Fruit fly (Drosophila melanogaster) whole organism, adult: ENCODE results near the gene Zwilch.
A peak's percentile ranks its signal among the peaks of the same experiment; 100 is the strongest.

Source experiments
- CG11617 ChIP-seq: fragments of 200-800 bp; sonication (Bioruptor generic); optimal IDR thresholded peaks from 2 replicates; lab custom pipeline; 2017; ENCODE audit warnings: mild to moderate bottlenecking, missing biosample characterization, missing genetic modification reagents, missing genetic modification characterization
- CG12768 ChIP-seq: fragments of 200-800 bp; sonication (Bioruptor generic); optimal IDR thresholded peaks from 2 replicates; lab custom pipeline; 2017; ENCODE audit warnings: missing biosample characterization, missing genetic modification characterization, mild to moderate bottlenecking, moderate library complexity, missing genetic modification reagents
- CG14711 ChIP-seq: fragments of 200-800 bp; sonication (Bioruptor generic); optimal IDR thresholded peaks from 2 replicates; lab custom pipeline; 2018; ENCODE audit warnings: missing biosample characterization, mild to moderate bottlenecking, missing genetic modification characterization, moderate library complexity
- CG1620 ChIP-seq: fragments of 200-800 bp; sonication (Bioruptor generic); optimal IDR thresholded peaks from 2 replicates; lab custom pipeline; 2016; ENCODE audit warnings: missing biosample characterization, missing genetic modification characterization
- CG33017 ChIP-seq: fragments of 200-800 bp; sonication (Bioruptor generic); optimal IDR thresholded peaks from 2 replicates; lab custom pipeline; 2018; ENCODE audit warnings: missing biosample characterization, mild to moderate bottlenecking, missing genetic modification characterization, moderate library complexity
- CG5204 ChIP-seq: fragments of 200-800 bp; sonication (Bioruptor generic); optimal IDR thresholded peaks from 2 replicates; lab custom pipeline; 2016; ENCODE audit warnings: missing biosample characterization, missing genetic modification characterization
- CG7045 ChIP-seq: fragments of 200-800 bp; sonication (Bioruptor generic); optimal IDR thresholded peaks from 2 replicates; lab custom pipeline; 2017; ENCODE audit warnings: missing biosample characterization, mild to moderate bottlenecking, missing genetic modification characterization
- CG7101 ChIP-seq: fragments of 200-800 bp; sonication (Bioruptor generic); optimal IDR thresholded peaks from 2 replicates; lab custom pipeline; 2018; ENCODE audit warnings: missing biosample characterization, mild to moderate bottlenecking, missing genetic modification characterization, moderate library complexity
- Clk ChIP-seq: fragments of 200-800 bp; sonication (Bioruptor generic); optimal IDR thresholded peaks from 2 replicates; lab custom pipeline; 2017; ENCODE audit warnings: missing biosample characterization, missing genetic modification characterization
- Crg-1 ChIP-seq: fragments of 200-800 bp; sonication (Bioruptor generic); optimal IDR thresholded peaks from 2 replicates; lab custom pipeline; 2016; ENCODE audit warnings: missing biosample characterization, missing genetic modification characterization
- Hr96 ChIP-seq: fragments of 200-800 bp; sonication (Bioruptor generic); optimal IDR thresholded peaks from 2 replicates; lab custom pipeline; 2016; ENCODE audit warnings: missing biosample characterization, missing genetic modification characterization
- Mnt ChIP-seq: fragments of 200-800 bp; sonication (Bioruptor generic); optimal IDR thresholded peaks from 2 replicates; lab custom pipeline; 2016; ENCODE audit warnings: missing biosample characterization, mild to moderate bottlenecking, missing genetic modification characterization
- bab1 ChIP-seq: fragments of 200-800 bp; sonication (Bioruptor generic); optimal IDR thresholded peaks from 3 replicates; lab custom pipeline; 2019; ENCODE audit warnings: missing biosample characterization, mild to moderate bottlenecking, missing genetic modification characterization, moderate library complexity
- cic ChIP-seq: fragments of 200-800 bp; sonication (Bioruptor generic); optimal IDR thresholded peaks from 2 replicates; lab custom pipeline; 2017; ENCODE audit warnings: missing biosample characterization, mild to moderate bottlenecking, missing genetic modification characterization, moderate library complexity
- cnc ChIP-seq, 2 experiments: fragments of >200 bp; optimal IDR thresholded peaks; 2 replicates each; lab custom pipeline; 2017
- kay ChIP-seq: fragments of 200-800 bp; sonication (Bioruptor generic); peaks from one replicate; lab custom pipeline; 2016; ENCODE audit warnings: missing biosample characterization, missing genetic modification characterization, borderline replicate concordance
- ovo ChIP-seq: fragments of 200-800 bp; sonication (Bioruptor generic); optimal IDR thresholded peaks from 2 replicates; lab custom pipeline; 2016; ENCODE audit warnings: missing biosample characterization, missing genetic modification characterization
- pad ChIP-seq: fragments of 200-800 bp; sonication (Bioruptor generic); optimal IDR thresholded peaks from 3 replicates; lab custom pipeline; 2017; ENCODE audit warnings: missing biosample characterization, missing genetic modification characterization, mild to moderate bottlenecking, moderate library complexity, missing genetic modification reagents
- tj ChIP-seq: fragments of 200-800 bp; sonication (Bioruptor generic); optimal IDR thresholded peaks from 3 replicates; lab custom pipeline; 2017; ENCODE audit warnings: missing biosample characterization, mild to moderate bottlenecking, missing genetic modification characterization, moderate library complexity
- toe ChIP-seq: fragments of 200-800 bp; sonication (Bioruptor generic); optimal IDR thresholded peaks from 2 replicates; lab custom pipeline; 2016; ENCODE audit warnings: missing biosample characterization, missing genetic modification characterization

The Zwilch gene

DNA sequence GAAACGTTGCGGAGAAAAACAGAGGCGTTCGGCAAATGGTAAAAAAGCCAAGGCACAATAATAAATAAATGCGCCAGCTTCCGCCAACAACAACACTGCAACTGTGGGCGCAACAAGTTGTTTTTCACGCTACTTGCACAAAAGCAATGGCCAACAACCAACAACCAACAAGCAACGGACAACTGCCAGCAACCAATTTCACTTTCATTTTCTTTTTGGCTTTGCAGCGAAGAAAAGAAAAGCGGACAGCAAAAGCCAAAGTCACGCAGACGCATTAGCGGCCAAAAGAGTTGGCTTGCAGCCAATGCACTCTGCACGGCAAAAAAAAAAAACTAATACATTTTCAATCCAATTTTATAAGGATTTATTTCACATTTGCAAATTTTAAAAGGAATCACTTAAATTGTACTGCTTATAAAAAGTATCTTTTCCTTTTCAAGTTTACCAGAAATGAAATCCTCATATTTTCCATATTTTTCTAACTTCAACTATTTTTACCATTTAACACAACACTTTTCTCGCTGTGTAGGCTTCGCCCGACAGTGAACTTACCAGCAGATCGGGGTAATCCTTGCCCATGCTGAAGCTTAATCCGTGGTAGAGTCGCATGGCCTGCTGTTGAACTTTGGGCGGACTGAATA, 38.1 kb upstream of the Zwilch start:
- TF ChIP-seq pad (GFP tag; lab: Kevin White, UChicago) (no peak), Mnt (GFP tag; lab: Kevin White, UChicago) (no peak), cic (GFP tag; lab: Kevin White, UChicago) (no peak), CG33017 (tag; lab: Kevin White, UChicago) (no peak), cnc (optimal IDR thresholded peaks at IDR 0.05; lab: Kevin White, UChicago) (no peak), Clk (no peak), toe (GFP tag; lab: Kevin White, UChicago) (no peak), CG11617 (GFP tag; lab: Kevin White, UChicago) (no peak), CG12768 (GFP tag; lab: Kevin White, UChicago) (no peak), bab1 (GFP tag; lab: Kevin White, UChicago) (no peak), ovo (no peak), CG14711 (tag; lab: Kevin White, UChicago) (no peak), CG5204 (GFP tag; lab: Kevin White, UChicago) (no peak), kay (GFP tag; lab: Kevin White, UChicago) (no peak), Hr96 (GFP tag; lab: Kevin White, UChicago) (no peak), CG7101 (no peak)

DNA sequence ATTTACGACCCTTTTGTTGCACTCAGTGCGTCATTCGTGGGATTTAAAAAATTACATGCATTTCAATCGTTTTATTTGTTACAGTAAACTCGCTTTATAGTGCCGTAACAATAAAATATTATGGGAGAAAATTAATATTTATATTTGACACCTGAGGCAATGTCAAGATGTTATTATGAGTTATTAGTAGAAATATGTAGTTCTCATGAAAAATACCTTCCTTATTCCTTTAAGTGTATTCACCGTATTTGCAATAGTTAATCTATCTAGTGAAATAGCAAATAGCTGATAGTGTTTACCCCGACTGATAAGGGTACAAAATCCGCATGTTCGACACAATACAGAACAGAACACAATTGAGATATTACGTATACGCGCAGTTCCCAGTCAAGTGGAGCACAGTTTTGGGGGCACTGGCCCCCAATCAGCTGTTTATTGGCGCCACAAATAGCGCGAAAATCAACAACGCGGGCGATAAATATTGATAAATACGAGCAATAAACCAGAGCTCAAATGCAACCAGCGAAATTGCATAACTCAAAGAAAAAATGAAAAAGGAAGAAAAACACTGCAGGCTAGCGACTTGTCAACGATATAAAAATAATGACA, 37.4 kb upstream of the Zwilch start:
- TF ChIP-seq CG12768 (GFP tag; lab: Kevin White, UChicago) = peak; percentile 69
- peak; percentile 67 for TF ChIP-seq CG5204 (GFP tag; lab: Kevin White, UChicago)
- peak; percentile 19 for TF ChIP-seq cic (GFP tag; lab: Kevin White, UChicago)
- TF ChIP-seq CG11617 (GFP tag; lab: Kevin White, UChicago) = peak; percentile 70
- peak; percentile 23 for TF ChIP-seq Hr96 (GFP tag; lab: Kevin White, UChicago)
- TF ChIP-seq CG1620 (GFP tag; lab: Kevin White, UChicago) = no peak
- peak; percentile 68 for TF ChIP-seq CG14711 (tag; lab: Kevin White, UChicago)
- no peak for TF ChIP-seq toe (GFP tag; lab: Kevin White, UChicago)
- no peak for TF ChIP-seq kay (GFP tag; lab: Kevin White, UChicago)
- TF ChIP-seq CG33017 (tag; lab: Kevin White, UChicago) = peak; percentile 84
- no peak for TF ChIP-seq bab1 (GFP tag; lab: Kevin White, UChicago)
- peak; percentile 27 for TF ChIP-seq Mnt (GFP tag; lab: Kevin White, UChicago)
- TF ChIP-seq Clk = no peak
- TF ChIP-seq tj (GFP tag; lab: Kevin White, UChicago) = peak; percentile 38
- TF ChIP-seq pad (GFP tag; lab: Kevin White, UChicago) = peak; percentile 26
- peak; percentile 45 for TF ChIP-seq CG7045 (GFP tag; lab: Kevin White, UChicago)
- no peak for TF ChIP-seq Crg-1 (GFP tag; lab: Kevin White, UChicago)
- TF ChIP-seq CG7101 = peak; percentile 79
- TF ChIP-seq ovo = no peak
- no peak for TF ChIP-seq cnc (optimal IDR thresholded peaks at IDR 0.05; lab: Kevin White, UChicago)

dm6 chr3R:31248245-31248644, 35.1 kb upstream of the Zwilch start:
- TF ChIP-seq Hr96 (GFP tag; lab: Kevin White, UChicago) (no peak), CG33017 (tag; lab: Kevin White, UChicago) (no peak), bab1 (GFP tag; lab: Kevin White, UChicago) (no peak), CG12768 (GFP tag; lab: Kevin White, UChicago) (no peak)

DNA sequence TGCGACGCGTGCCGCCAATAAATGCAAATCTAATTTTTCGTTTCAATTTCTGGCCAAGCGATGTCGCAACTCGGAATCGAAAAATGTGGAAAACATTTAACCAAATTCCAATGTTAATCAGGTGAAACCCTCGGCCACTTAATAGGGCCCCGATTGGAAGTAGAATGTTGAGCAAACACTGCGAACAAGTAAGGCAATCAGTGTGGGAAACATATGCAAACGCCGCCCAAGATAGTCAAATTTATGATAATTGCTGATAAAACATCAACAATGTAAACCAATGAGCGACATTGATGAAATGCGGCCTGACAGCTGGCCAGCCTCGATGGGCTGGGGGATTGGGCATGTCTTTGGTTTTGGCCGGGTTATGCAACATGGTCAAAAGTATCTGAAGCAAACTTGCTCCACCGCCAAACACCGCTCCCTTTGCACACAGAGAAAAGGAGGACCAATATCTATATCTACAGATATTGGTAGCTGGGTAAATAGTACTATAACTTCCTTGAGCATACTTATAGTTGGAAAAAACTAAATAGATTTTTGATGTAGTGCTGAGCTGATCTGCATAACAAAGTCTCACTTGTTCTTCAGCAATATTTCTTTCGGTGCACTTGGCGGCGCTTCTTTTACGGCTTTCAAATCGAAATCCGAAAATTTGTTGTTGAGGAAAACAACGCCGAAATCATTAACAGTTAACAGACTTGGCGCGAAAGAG, 34.3 kb upstream of the Zwilch start:
- TF ChIP-seq cnc (optimal IDR thresholded peaks at IDR 0.05; lab: Kevin White, UChicago) = no peak
- TF ChIP-seq CG7101 = no peak
- no peak for TF ChIP-seq CG5204 (GFP tag; lab: Kevin White, UChicago)
- TF ChIP-seq ovo = no peak
- TF ChIP-seq tj (GFP tag; lab: Kevin White, UChicago) = no peak
- TF ChIP-seq toe (GFP tag; lab: Kevin White, UChicago) = no peak

DNA sequence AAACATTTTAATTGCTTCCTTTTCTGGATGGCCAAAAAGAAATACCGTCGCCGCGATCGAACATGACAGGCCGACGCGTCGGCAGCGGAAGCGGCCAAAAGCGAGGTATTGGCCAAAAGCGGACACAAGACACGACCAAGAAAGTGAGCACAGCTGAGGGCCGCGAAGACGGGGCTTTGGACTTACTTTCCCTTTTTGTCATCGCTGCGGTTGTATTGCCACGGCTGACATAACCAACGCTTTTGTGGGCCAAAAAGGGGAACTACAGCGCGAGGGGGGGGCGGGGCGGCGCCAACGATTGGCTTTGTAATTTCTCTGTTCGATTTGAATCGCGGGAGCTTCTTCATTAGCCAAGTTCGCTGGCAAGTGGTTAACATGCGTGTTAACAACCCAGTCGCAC, 32.6 kb upstream of the Zwilch start:
- no peak for TF ChIP-seq cic (GFP tag; lab: Kevin White, UChicago)
- no peak for TF ChIP-seq ovo
- TF ChIP-seq CG5204 (GFP tag; lab: Kevin White, UChicago) = no peak
- TF ChIP-seq Clk = no peak
- TF ChIP-seq Mnt (GFP tag; lab: Kevin White, UChicago) = no peak
- no peak for TF ChIP-seq tj (GFP tag; lab: Kevin White, UChicago)
- TF ChIP-seq toe (GFP tag; lab: Kevin White, UChicago) = no peak
- TF ChIP-seq bab1 (GFP tag; lab: Kevin White, UChicago) = no peak
- TF ChIP-seq Hr96 (GFP tag; lab: Kevin White, UChicago) = no peak
- no peak for TF ChIP-seq cnc (optimal IDR thresholded peaks at IDR 0.05; lab: Kevin White, UChicago)
- no peak for TF ChIP-seq CG1620 (GFP tag; lab: Kevin White, UChicago)
- no peak for TF ChIP-seq pad (GFP tag; lab: Kevin White, UChicago)
- TF ChIP-seq CG7045 (GFP tag; lab: Kevin White, UChicago) = no peak
- TF ChIP-seq CG33017 (tag; lab: Kevin White, UChicago) = no peak
- no peak for TF ChIP-seq CG7101
- no peak for TF ChIP-seq CG11617 (GFP tag; lab: Kevin White, UChicago)
- TF ChIP-seq CG12768 (GFP tag; lab: Kevin White, UChicago) = no peak
- no peak for TF ChIP-seq Crg-1 (GFP tag; lab: Kevin White, UChicago)
- no peak for TF ChIP-seq CG14711 (tag; lab: Kevin White, UChicago)
